Fruit fly (Drosophila melanogaster): ENCODE data around the gene CG43085.
A peak's percentile ranks its signal among the peaks of the same experiment; 100 is the strongest.

CG43085 gene

dm6 chr3L:17652878-17653700 lies 6.6 kb upstream of the CG43085 start (continued):
- TF ChIP-seq fkh (GFP tag; optimal IDR thresholded peaks at IDR 0.05) (peak; percentile 90), spab (GFP tag; optimal IDR thresholded peaks at IDR 0.05) (no peak), dsx (GFP tag; optimal IDR thresholded peaks at IDR 0.05; ENCODE audit: poor library complexity, severe bottlenecking) (no peak), OdsH (GFP tag; optimal IDR thresholded peaks at IDR 0.05) (peak; percentile 14), CG8319 (GFP tag; optimal IDR thresholded peaks at IDR 0.05) (no peak), CG34406 (GFP tag; optimal IDR thresholded peaks at IDR 0.05) (no peak), vri (GFP tag; optimal IDR thresholded peaks at IDR 0.05) (peak; percentile 56), Ets96B (tag; optimal IDR thresholded peaks at IDR 0.05) (no peak), dac (GFP tag; optimal IDR thresholded peaks at IDR 0.05) (no peak), fd59A (GFP tag; optimal IDR thresholded peaks at IDR 0.05) (peak; percentile 2), cyc (GFP tag; optimal IDR thresholded peaks at IDR 0.05) (peak; percentile 28), CG10631 (GFP tag; optimal IDR thresholded peaks at IDR 0.05) (peak; percentile 7), CG6854 (GFP tag; optimal IDR thresholded peaks at IDR 0.05) (peak; percentile 53), Blimp-1 (GFP tag; optimal IDR thresholded peaks at IDR 0.05) (peak; percentile 33), Hr39 (GFP tag; optimal IDR thresholded peaks at IDR 0.05) (no peak), Eip93F (GFP tag; optimal IDR thresholded peaks at IDR 0.05) (no peak), CG6808 (GFP tag; optimal IDR thresholded peaks at IDR 0.05) (peak; percentile 13), ss (GFP tag; optimal IDR thresholded peaks at IDR 0.05) (peak; percentile 17 to 26), Hr4 (GFP tag; optimal IDR thresholded peaks at IDR 0.05) (peak; percentile 21), CG32006 (GFP tag; optimal IDR thresholded peaks at IDR 0.05) (peak; percentile 32), Sox102F (GFP tag; optimal IDR thresholded peaks at IDR 0.05) (no peak), CG9139 (GFP tag; optimal IDR thresholded peaks at IDR 0.05) (no peak), lz (GFP tag; optimal IDR thresholded peaks at IDR 0.05) (peak; percentile 0), Met (GFP tag; optimal IDR thresholded peaks at IDR 0.05) (peak; percentile 14), pdm3 (GFP tag; optimal IDR thresholded peaks at IDR 0.05) (no peak), Hr38 (GFP tag; optimal IDR thresholded peaks at IDR 0.05) (no peak), salr (GFP tag; optimal IDR thresholded peaks at IDR 0.05) (no peak), CG8119 (GFP tag; IDR thresholded peaks at IDR 0.05) (no peak), Eip78C (GFP tag) (peak; percentile 77), CG11294 (GFP tag; IDR thresholded peaks at IDR 0.05) (no peak), Lpt (GFP tag; optimal IDR thresholded peaks at IDR 0.05) (no peak), acj6 (GFP tag; optimal IDR thresholded peaks at IDR 0.05) (no peak), Gug (GFP tag; IDR thresholded peaks at IDR 0.05) (no peak), svp (GFP tag) (peak; percentile 64), CG1621 (tag; optimal IDR thresholded peaks at IDR 0.05) (peak; percentile 35), Sox14 (GFP tag; optimal IDR thresholded peaks at IDR 0.05) (no peak)

- TF ChIP-seq achi (GFP tag; optimal IDR thresholded peaks at IDR 0.05) = no peak
- TF ChIP-seq fd59A (GFP tag; optimal IDR thresholded peaks at IDR 0.05) = no peak
- no peak for TF ChIP-seq CG7368 (GFP tag; optimal IDR thresholded peaks at IDR 0.05)
- TF ChIP-seq CG9139 (GFP tag; optimal IDR thresholded peaks at IDR 0.05) = no peak
- TF ChIP-seq Hr39 (GFP tag; optimal IDR thresholded peaks at IDR 0.05) = peak; percentile 5
- TF ChIP-seq CG15336 (GFP tag; IDR thresholded peaks at IDR 0.05) = no peak
- TF ChIP-seq CG34406 (GFP tag; optimal IDR thresholded peaks at IDR 0.05) = no peak
- TF ChIP-seq CG10669 (GFP tag; optimal IDR thresholded peaks at IDR 0.05) = no peak
- TF ChIP-seq Gug (GFP tag; IDR thresholded peaks at IDR 0.05) = no peak
- TF ChIP-seq CG6276 (GFP tag; optimal IDR thresholded peaks at IDR 0.05) = no peak
- no peak for TF ChIP-seq dsx (GFP tag; optimal IDR thresholded peaks at IDR 0.05; ENCODE audit: poor library complexity, severe bottlenecking)
- TF ChIP-seq esn (GFP tag; optimal IDR thresholded peaks at IDR 0.05) = no peak
- TF ChIP-seq Smox (GFP tag; optimal IDR thresholded peaks at IDR 0.05) = no peak
- no peak for TF ChIP-seq lz (GFP tag; optimal IDR thresholded peaks at IDR 0.05)
- TF ChIP-seq CG8119 (GFP tag; IDR thresholded peaks at IDR 0.05) = peak; percentile 18; the same call in 1 of the 3 replicates
- no peak for TF ChIP-seq CG32006 (GFP tag; optimal IDR thresholded peaks at IDR 0.05)
- no peak for TF ChIP-seq CG11902 (GFP tag; optimal IDR thresholded peaks at IDR 0.05)
- no peak for TF ChIP-seq CG8319 (GFP tag; optimal IDR thresholded peaks at IDR 0.05)
- no peak for TF ChIP-seq Sox15 (GFP tag; optimal IDR thresholded peaks at IDR 0.05)
- TF ChIP-seq Met (GFP tag; optimal IDR thresholded peaks at IDR 0.05) = no peak
- no peak for TF ChIP-seq CG31627 (GFP tag; optimal IDR thresholded peaks at IDR 0.05)
- no peak for TF ChIP-seq dac (GFP tag; optimal IDR thresholded peaks at IDR 0.05)
- no peak for TF ChIP-seq CG6808 (GFP tag; optimal IDR thresholded peaks at IDR 0.05)
These were observed 5.4 kb upstream of the CG43085 start for dm6 chr3L:17651717-17652651.
